Fruit fly (Drosophila melanogaster): ENCODE measurements around the gene Edc3.

Edc3 gene

DNA sequence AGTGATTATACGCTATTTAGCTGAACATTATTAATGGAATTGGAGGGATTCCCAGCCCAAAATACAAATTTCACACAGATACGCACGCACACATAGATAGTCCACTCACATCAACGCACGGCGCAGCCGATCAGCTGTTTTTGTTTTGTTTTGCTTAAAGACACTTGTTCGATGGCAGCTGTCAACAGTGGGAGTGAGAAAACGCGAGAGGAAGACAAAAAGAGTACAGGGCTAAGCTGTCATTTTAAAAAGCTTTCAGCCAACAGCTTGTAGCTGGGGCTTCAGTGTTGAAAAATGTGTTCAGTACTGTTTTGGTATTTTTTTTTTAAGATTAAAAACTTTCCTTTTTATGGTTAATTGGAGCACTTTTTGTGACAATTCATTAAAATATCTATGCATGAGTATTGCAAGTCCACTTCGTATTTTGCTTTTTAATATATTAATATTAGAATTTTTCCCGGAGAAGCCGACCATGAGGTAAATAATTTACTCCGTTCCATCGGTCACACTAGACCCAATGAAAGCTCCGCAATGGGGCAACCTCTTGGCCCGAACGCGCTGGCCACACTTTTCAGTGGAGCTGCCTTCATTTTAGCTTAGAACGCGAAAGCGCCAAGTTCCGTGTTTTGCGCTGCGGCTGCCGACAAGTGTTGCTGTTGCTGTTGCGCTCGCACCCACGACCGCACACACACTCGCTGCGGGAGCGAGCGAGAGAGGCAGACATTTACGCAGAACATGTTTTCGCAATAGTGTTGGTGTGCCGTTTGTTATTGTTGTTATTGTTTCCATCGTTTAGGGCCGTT lies 3.4 kb upstream of the Edc3 start (continued):
- TF ChIP-seq exex (tag; optimal IDR thresholded peaks at IDR 0.05) (peak; percentile 76), CG5180 (GFP tag; optimal IDR thresholded peaks at IDR 0.05) (peak; percentile 12), CoRest (tag; optimal IDR thresholded peaks at IDR 0.05) (peak; percentile 61), Sin3A (optimal IDR thresholded peaks at IDR 0.05) (peak; percentile 58), Mrtf (GFP tag; IDR thresholded peaks at IDR 0.05) (no peak), bab2 (GFP tag; optimal IDR thresholded peaks at IDR 0.05) (peak; percentile 27), H2.0 (GFP tag; IDR thresholded peaks at IDR 0.05) (0 out of 2 replicates have a peak, but pooled peaks have one; percentile 28), chinmo (GFP tag; IDR thresholded peaks at IDR 0.05; ENCODE audit: partially characterized antibody) (peak; percentile 94), CG30403 (GFP tag; optimal IDR thresholded peaks at IDR 0.05) (peak; percentile 73), CG9215 (GFP tag; IDR thresholded peaks at IDR 0.05) (0 out of 2 replicates have a peak, but pooled peaks have one; percentile 41), CG15011 (GFP tag; optimal IDR thresholded peaks at IDR 0.05) (no peak), so (GFP tag; IDR thresholded peaks at IDR 0.05) (no peak), sd (tag; optimal IDR thresholded peaks at IDR 0.05) (peak; percentile 57), CG12071 (GFP tag; optimal IDR thresholded peaks at IDR 0.05) (peak; percentile 65), Deaf1 (tag; optimal IDR thresholded peaks at IDR 0.05) (peak; percentile 51), CG4404 (GFP tag; IDR thresholded peaks at IDR 0.05) (peak; percentile 18; the same call in 1 of the 2 replicates), CG33557 (GFP tag; optimal IDR thresholded peaks at IDR 0.05) (no peak), CG4328 (GFP tag; optimal IDR thresholded peaks at IDR 0.05) (peak; percentile 21), her (GFP tag; optimal IDR thresholded peaks at IDR 0.05) (peak; percentile 28), bigmax (GFP tag; optimal IDR thresholded peaks at IDR 0.05) (peak; percentile 26), scrt (GFP tag; optimal IDR thresholded peaks at IDR 0.05) (peak; percentile 73), CG1602 (GFP tag; optimal IDR thresholded peaks at IDR 0.05) (peak; percentile 36), CG11696 (GFP tag; IDR thresholded peaks at IDR 0.05) (0 out of 2 replicates have a peak, but pooled peaks have one; percentile 24), slou (GFP tag; optimal IDR thresholded peaks at IDR 0.05) (peak; percentile 21), NFAT (GFP tag; IDR thresholded peaks at IDR 0.05) (peak; percentile 61; the same call in 1 of the 2 replicates), cg (GFP tag; optimal IDR thresholded peaks at IDR 0.05) (peak; percentile 87), CkIIα-i1 (GFP tag; IDR thresholded peaks at IDR 0.05) (no peak), ato (GFP tag; IDR thresholded peaks at IDR 0.05; ENCODE audit: partially characterized antibody) (0 out of 2 replicates have a peak, but pooled peaks have one; percentile 13), corto (GFP tag; optimal IDR thresholded peaks at IDR 0.05) (peak; percentile 67), CG10979 (tag; optimal IDR thresholded peaks at IDR 0.05) (peak; percentile 34), CG43689 (GFP tag; IDR thresholded peaks at IDR 0.05) (no peak), CG12104 (GFP tag; optimal IDR thresholded peaks at IDR 0.05) (peak; percentile 45), vfl (GFP tag; optimal IDR thresholded peaks at IDR 0.05) (peak; percentile 54), Asciz (GFP tag; optimal IDR thresholded peaks at IDR 0.05) (peak; percentile 16), CG17912 (GFP tag; optimal IDR thresholded peaks at IDR 0.05) (no peak), tgo (GFP tag; IDR thresholded peaks at IDR 0.05) (peak; percentile 26; the same call in 1 of the 3 replicates), ac (GFP tag; optimal IDR thresholded peaks at IDR 0.05) (no peak), CG11560 (tag; IDR thresholded peaks at IDR 0.05) (no peak), eve (GFP tag; optimal IDR thresholded peaks at IDR 0.05) (peak in 1 of 2 experiments; percentile 83), Hmr (GFP tag; optimal IDR thresholded peaks at IDR 0.05) (peak; percentile 79), HLH54F (GFP tag; optimal IDR thresholded peaks at IDR 0.05) (no peak), bcd (GFP tag; optimal IDR thresholded peaks at IDR 0.05) (peak; percentile 57), lmd (GFP tag; IDR thresholded peaks at IDR 0.05) (peak; percentile 42; the same call in 1 of the 2 replicates), Dp (GFP tag; optimal IDR thresholded peaks at IDR 0.05) (peak; percentile 42), gsb-n (tag; optimal IDR thresholded peaks at IDR 0.05) (no peak), CG34376 (GFP tag; optimal IDR thresholded peaks at IDR 0.05) (peak; percentile 57), tna (GFP tag; IDR thresholded peaks at IDR 0.05; ENCODE audit: partially characterized antibody) (peak; percentile 52), dm (GFP tag; optimal IDR thresholded peaks at IDR 0.05) (peak; percentile 2), CG17829 (tag; optimal IDR thresholded peaks at IDR 0.05) (peak; percentile 30)
